Worm (Caenorhabditis elegans): ENCODE measurements around the gene camt-1.

- no peak for TF ChIP-seq ztf-23 (GFP tag; IDR thresholded peaks at IDR 0.05)
- TF ChIP-seq ztf-29 (GFP tag; IDR thresholded peaks at IDR 0.05) = no peak
- no peak for TF ChIP-seq ref-1 (GFP tag; conservative IDR thresholded peaks at IDR 0.05)
- TF ChIP-seq cog-1 (tag; optimal IDR thresholded peaks at IDR 0.05) = no peak
- no peak for TF ChIP-seq tab-1 (GFP tag; IDR thresholded peaks at IDR 0.05)
- no peak for TF ChIP-seq klf-2 (GFP tag; conservative IDR thresholded peaks at IDR 0.05)
- no peak for TF ChIP-seq med-1 (GFP tag; optimal IDR thresholded peaks at IDR 0.05; ENCODE audit: insufficient read depth)
- TF ChIP-seq flt-1 (GFP tag; IDR thresholded peaks at IDR 0.05) = no peak
Measured at ce11 chrII:4478303-4478702, 26.6 kb downstream of the camt-1 start, which contains the start of gene T05C1.1.

Data from whole organism, midembryonic.